Worm (Caenorhabditis elegans) whole organism, L4 larva: Measurements from ENCODE around the gene srt-19.

ENCODE experiments used
- aly-2 ChIP-seq: sonication (generic microtip); optimal IDR thresholded peaks from 2 replicates; lab custom pipeline; 2018; ENCODE audit warnings: missing biosample characterization, missing genetic modification characterization
- arid-1 ChIP-seq: fragments of 200-800 bp; sonication (Bioruptor generic); conservative IDR thresholded peaks from 2 replicates; pipeline ENCODE4 v1.3.6; 2022; ENCODE audit warnings: missing genetic modification reagents, missing genetic modification characterization, missing compliant biosample characterization
- mep-1 ChIP-seq: fragments of 150-350 bp; sonication (generic microtip); optimal IDR thresholded peaks from 3 replicates; lab custom pipeline; 2014; ENCODE audit warnings: missing biosample characterization, missing genetic modification characterization
- mes-2 ChIP-seq: sonication (generic microtip); optimal IDR thresholded peaks from 2 replicates; lab custom pipeline; 2016; ENCODE audit warnings: missing genotype, mild to moderate bottlenecking, missing genetic modification characterization, missing compliant biosample characterization; ENCODE audit not compliant: poor library complexity, severe bottlenecking
- nhr-10 ChIP-seq: fragments of 150-350 bp; optimal IDR thresholded peaks from 2 replicates; lab custom pipeline; 2014; ENCODE audit warnings: missing biosample characterization, missing genetic modification characterization
- nhr-237 ChIP-seq: sonication (generic microtip); optimal IDR thresholded peaks from 2 replicates; lab custom pipeline; 2017; ENCODE audit warnings: missing biosample characterization, missing genetic modification characterization
- sdz-12 ChIP-seq: fragments of 200-800 bp; sonication (Bioruptor generic); optimal IDR thresholded peaks from 2 replicates; lab custom pipeline; 2018; ENCODE audit warnings: mild to moderate bottlenecking, missing genetic modification characterization, missing compliant biosample characterization

DNA sequence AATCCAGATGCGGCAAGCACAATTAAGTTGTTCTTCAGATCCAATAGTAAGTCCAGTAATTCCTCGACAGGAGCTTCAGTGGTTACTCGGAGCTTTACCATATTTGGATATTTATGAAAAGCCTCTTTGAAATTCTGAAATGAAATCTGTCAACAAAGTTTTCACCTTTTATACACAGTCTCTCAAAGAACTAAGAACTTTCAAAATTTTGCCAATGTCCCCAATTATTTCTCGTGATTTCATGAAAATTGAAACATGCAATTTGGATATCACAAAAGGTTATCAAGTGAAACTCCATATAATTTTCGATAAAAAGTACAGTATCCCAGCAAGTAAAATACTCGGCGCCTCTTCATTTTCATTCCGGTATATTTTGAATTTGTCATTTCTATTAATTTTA is 11.1 kb downstream of the srt-19 start, which contains the start of gene F47D2.11:
- TF ChIP-seq sdz-12 (GFP tag; lab: Kevin White, UChicago), result no peak
- TF ChIP-seq nhr-10 (tag; lab: Kevin White, UChicago), result no peak
- TF ChIP-seq mes-2, result no peak
- TF ChIP-seq aly-2 (tag; lab: Kevin White, UChicago), result no peak
- TF ChIP-seq mep-1, result no peak
- no peak for TF ChIP-seq arid-1 (GFP tag; lab: Robert Waterston, UW)
- no peak for TF ChIP-seq nhr-237 (tag; lab: Kevin White, UChicago)
